Worm (Caenorhabditis elegans): ENCODE results near the gene ZK512.7.

DNA sequence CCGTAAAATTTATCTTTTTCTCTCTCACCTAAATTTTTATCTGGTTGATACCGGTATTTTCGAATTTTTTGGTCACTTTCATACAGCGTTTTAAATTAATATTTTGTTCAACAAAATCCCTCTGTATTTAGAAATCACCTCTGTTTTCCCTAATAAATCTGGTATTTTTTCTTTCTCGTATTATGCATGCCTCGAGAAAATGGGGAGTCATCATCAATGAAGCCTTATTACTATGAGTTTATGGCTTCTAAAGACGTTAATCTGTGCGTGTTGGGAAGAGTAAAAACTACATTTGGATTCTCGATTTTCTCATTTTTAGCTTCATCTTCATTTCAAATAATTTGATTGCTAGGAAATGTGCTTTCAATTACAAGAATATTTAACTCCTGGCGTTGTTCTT is 47.2 kb upstream of the ZK512.7 start, which contains the start of gene ZC84.7:
- no peak for TF ChIP-seq zfp-3 (GFP tag; conservative IDR thresholded peaks at IDR 0.05)
- TF ChIP-seq jun-1 (tag; optimal IDR thresholded peaks at IDR 0.05): no peak
- TF ChIP-seq mep-1 (tag; optimal IDR thresholded peaks at IDR 0.05): no peak
- TF ChIP-seq ctbp-1 (GFP tag; IDR thresholded peaks at IDR 0.05): no peak
- no peak for TF ChIP-seq nhr-237 (tag; optimal IDR thresholded peaks at IDR 0.05)
- TF ChIP-seq lsy-2 (tag; optimal IDR thresholded peaks at IDR 0.05): no peak
- TF ChIP-seq pha-4 (GFP tag; IDR thresholded peaks at IDR 0.05): no peak
- no peak for TF ChIP-seq pha-4 (tag; optimal IDR thresholded peaks at IDR 0.05)

Measured in whole organism, L4 larva.